Worm (Caenorhabditis elegans) whole organism, L4 larva: Measurements from ENCODE around the gene hipr-1.

Experiments used
- F10B5.3 ChIP-seq: sonication (generic microtip); optimal IDR thresholded peaks from 2 replicates; lab custom pipeline; 2016; ENCODE audit warnings: mild to moderate bottlenecking, missing genetic modification characterization, missing compliant biosample characterization
- Y5F2A.4 ChIP-seq: fragments of 200-800 bp; sonication (Bioruptor generic); optimal IDR thresholded peaks from 2 replicates; lab custom pipeline; 2018; ENCODE audit warnings: mild to moderate bottlenecking, missing genetic modification characterization, missing compliant biosample characterization
- Y75B8A.6 ChIP-seq: fragments of 200-800 bp; sonication (Bioruptor generic); IDR thresholded peaks from 2 replicates; pipeline ENCODE4 v1.3.6; 2022; ENCODE audit warnings: missing genetic modification reagents, missing genetic modification characterization, missing compliant biosample characterization
- ZK546.5 ChIP-seq, 2 experiments: sonication (generic microtip); optimal IDR thresholded peaks; 2 replicates each; lab custom pipeline; 2017; ENCODE audit warnings: missing biosample characterization in 2 of 2, missing genetic modification characterization in 2 of 2
- aly-2 ChIP-seq: sonication (generic microtip); optimal IDR thresholded peaks from 2 replicates; lab custom pipeline; 2018; ENCODE audit warnings: missing biosample characterization, missing genetic modification characterization
- attf-4 ChIP-seq: sonication (generic microtip); optimal IDR thresholded peaks from 3 replicates; lab custom pipeline; 2017; ENCODE audit warnings: missing biosample characterization, missing genetic modification characterization
- ceh-20 ChIP-seq: fragments of 200-800 bp; sonication (Bioruptor generic); IDR thresholded peaks from 2 replicates; pipeline ENCODE4 v1.3.6; 2022; ENCODE audit warnings: missing genetic modification reagents, missing genetic modification characterization, missing compliant biosample characterization
- ceh-62 ChIP-seq: sonication (generic microtip); optimal IDR thresholded peaks from 2 replicates; lab custom pipeline; 2017; ENCODE audit warnings: missing biosample characterization, missing genetic modification characterization
- ceh-82 ChIP-seq: sonication (generic microtip); optimal IDR thresholded peaks from 2 replicates; lab custom pipeline; 2017; ENCODE audit warnings: missing biosample characterization, missing genetic modification characterization
- ces-1 ChIP-seq: fragments of 150-350 bp; sonication (generic microtip); optimal IDR thresholded peaks from 4 replicates; lab custom pipeline; 2014; ENCODE audit warnings: missing biosample characterization, missing genetic modification reagents, missing genetic modification characterization
- ctbp-1 ChIP-seq: fragments of 200-800 bp; sonication (Bioruptor generic); IDR thresholded peaks from 2 replicates; pipeline ENCODE4 v1.3.6; 2022; ENCODE audit warnings: missing genetic modification reagents, missing genetic modification characterization, missing compliant biosample characterization
- daf-16 ChIP-seq, 3 experiments: sonication (generic microtip); optimal IDR thresholded peaks; 2 replicates each; lab custom pipeline; 2016 to 2017; ENCODE audit warnings: missing genetic modification characterization in 3 of 3, missing genetic modification reagents in 3 of 3, mild to moderate bottlenecking in 2 of 3, missing compliant biosample characterization in 2 of 3, missing biosample characterization in 1 of 3, moderate library complexity in 1 of 3
- daf-8 ChIP-seq: fragments of 200-800 bp; sonication (Bioruptor generic); IDR thresholded peaks from 2 replicates; pipeline ENCODE4 v1.3.6; 2022; ENCODE audit warnings: missing genetic modification characterization, missing compliant biosample characterization
- dmd-6 ChIP-seq: fragments of 200-800 bp; sonication (Bioruptor generic); IDR thresholded peaks from 2 replicates; pipeline ENCODE4 v1.3.6; 2022; ENCODE audit warnings: missing genetic modification reagents, missing genetic modification characterization, missing compliant biosample characterization
- dmd-8 ChIP-seq: fragments of 200-800 bp; sonication (Bioruptor generic); IDR thresholded peaks from 2 replicates; pipeline ENCODE4 v1.3.6; 2022; ENCODE audit warnings: missing genetic modification characterization, missing compliant biosample characterization
- dve-1 ChIP-seq: sonication (generic microtip); optimal IDR thresholded peaks from 2 replicates; lab custom pipeline; 2017; ENCODE audit warnings: antibody characterized with exemption, mild to moderate bottlenecking, missing genetic modification characterization, missing compliant biosample characterization; ENCODE audit not compliant: insufficient read depth
- fkh-10 ChIP-seq: fragments of 150-350 bp; optimal IDR thresholded peaks from 2 replicates; lab custom pipeline; 2014; ENCODE audit warnings: missing biosample characterization, missing genetic modification reagents, missing genetic modification characterization
- fos-1 ChIP-seq: fragments of 150-350 bp; optimal IDR thresholded peaks from 2 replicates; lab custom pipeline; 2014; ENCODE audit warnings: missing biosample characterization, missing genetic modification characterization
- gei-8 ChIP-seq: fragments of 200-800 bp; sonication (Bioruptor generic); optimal IDR thresholded peaks from 2 replicates; lab custom pipeline; 2018; ENCODE audit warnings: mild to moderate bottlenecking, missing genetic modification characterization, missing compliant biosample characterization
- hif-1 ChIP-seq, 2 experiments: sonication (generic microtip); optimal IDR thresholded peaks; 2 replicates each; lab custom pipeline; 2016 to 2017; ENCODE audit warnings: missing compliant biosample characterization in 2 of 2, missing genetic modification characterization in 2 of 2, missing genetic modification reagents in 2 of 2, missing genotype in 2 of 2, mild to moderate bottlenecking in 1 of 2
- hlh-11 ChIP-seq: fragments of 200-800 bp; sonication (Bioruptor generic); optimal IDR thresholded peaks from 2 replicates; lab custom pipeline; 2018; ENCODE audit warnings: mild to moderate bottlenecking, missing genetic modification characterization, missing compliant biosample characterization
- hmg-1.1 ChIP-seq: fragments of 200-800 bp; sonication (Bioruptor generic); IDR thresholded peaks from 2 replicates; pipeline ENCODE4 v1.3.6; 2022; ENCODE audit warnings: missing genetic modification reagents, missing genetic modification characterization, missing compliant biosample characterization
- jun-1 ChIP-seq: fragments of 150-350 bp; optimal IDR thresholded peaks from 2 replicates; lab custom pipeline; 2014; ENCODE audit warnings: missing biosample characterization, missing genetic modification reagents, missing genetic modification characterization
- lim-7 ChIP-seq: fragments of 200-800 bp; sonication (Bioruptor generic); IDR thresholded peaks from 2 replicates; pipeline ENCODE4 v1.3.6; 2022; ENCODE audit warnings: missing genetic modification characterization, missing compliant biosample characterization
- lin-1 ChIP-seq: fragments of 200-800 bp; sonication (Bioruptor generic); IDR thresholded peaks from 2 replicates; pipeline ENCODE4 v1.3.6; 2022; ENCODE audit warnings: missing genetic modification reagents, missing genetic modification characterization, missing compliant biosample characterization
- lin-13 ChIP-seq: fragments of 150-350 bp; optimal IDR thresholded peaks from 2 replicates; lab custom pipeline; 2014; ENCODE audit warnings: missing biosample characterization, missing genetic modification reagents, missing genetic modification characterization
- lin-15B ChIP-seq: fragments of 150-350 bp; sonication (generic microtip); optimal IDR thresholded peaks from 3 replicates; lab custom pipeline; 2014; ENCODE audit warnings: missing biosample characterization, missing genetic modification characterization
- lin-39 ChIP-seq: fragments of 150-350 bp; optimal IDR thresholded peaks from 2 replicates; lab custom pipeline; 2014; ENCODE audit warnings: missing biosample characterization, missing genetic modification reagents, missing genetic modification characterization
- lsy-2 ChIP-seq, 2 experiments: fragments of 150-350 bp in 1 of 2; sonication (generic microtip) in 1 of 2; optimal IDR thresholded peaks; 2 replicates each; lab custom pipeline; 2014 to 2017; ENCODE audit warnings: missing biosample characterization in 2 of 2, missing genetic modification characterization in 2 of 2
- madf-5 ChIP-seq, 2 experiments: fragments of 200-800 bp; sonication (Bioruptor generic); IDR thresholded peaks; 2 replicates each; pipeline ENCODE4 v1.3.6; 2022; ENCODE audit warnings: missing compliant biosample characterization in 2 of 2, missing genetic modification characterization in 2 of 2
- madf-9 ChIP-seq: fragments of 200-800 bp; sonication (Bioruptor generic); conservative IDR thresholded peaks from 2 replicates; pipeline ENCODE4 v1.3.6; 2022; ENCODE audit warnings: missing genetic modification reagents, missing genetic modification characterization, missing compliant biosample characterization
- mdt-29 ChIP-seq: fragments of 200-800 bp; sonication (Bioruptor generic); IDR thresholded peaks from 2 replicates; pipeline ENCODE4 v1.3.6; 2022; ENCODE audit warnings: missing genetic modification reagents, missing genetic modification characterization, missing compliant biosample characterization
- mep-1 ChIP-seq: fragments of 150-350 bp; sonication (generic microtip); optimal IDR thresholded peaks from 3 replicates; lab custom pipeline; 2014; ENCODE audit warnings: missing biosample characterization, missing genetic modification characterization
- mxl-3 ChIP-seq: fragments of 200-800 bp; sonication (Bioruptor generic); optimal IDR thresholded peaks from 2 replicates; lab custom pipeline; 2018; ENCODE audit warnings: mild to moderate bottlenecking, missing genetic modification characterization, missing compliant biosample characterization
- nhr-102 ChIP-seq: sonication (generic microtip); optimal IDR thresholded peaks from 2 replicates; lab custom pipeline; 2016; ENCODE audit warnings: mild to moderate bottlenecking, missing genetic modification characterization, moderate library complexity, missing compliant biosample characterization
- nhr-11 ChIP-seq: fragments of 150-350 bp; optimal IDR thresholded peaks from 2 replicates; lab custom pipeline; 2014; ENCODE audit warnings: missing biosample characterization, missing genetic modification characterization
- nhr-111 ChIP-seq: fragments of 200-800 bp; sonication (Bioruptor generic); optimal IDR thresholded peaks from 2 replicates; lab custom pipeline; 2018; ENCODE audit warnings: mild to moderate bottlenecking, missing genetic modification characterization, missing compliant biosample characterization
- nhr-41 ChIP-seq: fragments of 200-800 bp; sonication (Bioruptor generic); IDR thresholded peaks from 2 replicates; pipeline ENCODE4 v1.3.6; 2022; ENCODE audit warnings: missing genetic modification reagents, missing genetic modification characterization, missing compliant biosample characterization
- nhr-42 ChIP-seq: fragments of 200-800 bp; sonication (Bioruptor generic); IDR thresholded peaks from 2 replicates; pipeline ENCODE4 v1.3.6; 2022; ENCODE audit warnings: missing genetic modification characterization, missing compliant biosample characterization
- rbr-2 ChIP-seq: sonication (generic microtip); optimal IDR thresholded peaks from 2 replicates; lab custom pipeline; 2016; ENCODE audit warnings: missing genotype, missing genetic modification characterization, missing compliant biosample characterization
- spr-3 ChIP-seq: fragments of 200-800 bp; sonication (Bioruptor generic); optimal IDR thresholded peaks from 2 replicates; lab custom pipeline; 2018; ENCODE audit warnings: mild to moderate bottlenecking, missing genetic modification characterization, missing compliant biosample characterization
- tra-1 ChIP-seq: fragments of 200-800 bp; sonication (Bioruptor generic); IDR thresholded peaks from 2 replicates; pipeline ENCODE4 v1.3.6; 2022; ENCODE audit warnings: missing genetic modification reagents, missing genetic modification characterization, missing compliant biosample characterization
- unc-39 ChIP-seq: sonication (generic microtip); optimal IDR thresholded peaks from 2 replicates; lab custom pipeline; 2017; ENCODE audit warnings: missing biosample characterization, missing genetic modification characterization
- ztf-11 ChIP-seq: fragments of 150-350 bp; optimal IDR thresholded peaks from 2 replicates; lab custom pipeline; 2014; ENCODE audit warnings: missing biosample characterization, missing genetic modification characterization

The hipr-1 gene

DNA sequence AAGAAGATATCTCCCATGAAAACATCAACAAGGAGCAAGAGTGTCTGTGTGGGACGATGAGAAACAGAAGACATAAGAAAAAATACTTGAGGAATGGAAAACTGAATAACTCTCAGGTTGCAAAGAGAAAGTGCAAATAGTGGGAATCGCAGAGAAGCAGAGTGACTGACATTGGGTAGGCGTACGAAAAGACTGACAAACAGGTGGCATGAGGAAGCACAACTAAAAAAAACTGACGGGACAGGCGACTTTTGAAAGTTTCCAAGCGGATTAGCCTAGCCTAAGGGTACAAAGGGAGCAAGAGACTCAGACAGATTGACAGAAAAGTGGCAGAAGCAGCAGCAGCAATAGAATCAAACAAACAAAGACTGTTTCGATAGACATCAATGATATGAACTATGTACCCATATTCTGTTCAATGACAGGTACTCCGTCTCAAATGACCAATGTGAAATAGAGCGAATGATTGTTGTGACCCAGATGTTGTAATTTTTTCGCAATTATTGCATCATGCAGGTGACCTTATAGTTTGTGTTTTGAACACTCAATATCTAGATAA is 14.4 kb downstream of the hipr-1 start (continued):
- TF ChIP-seq mep-1 (peak; percentile 41), dmd-6 (GFP tag; lab: Robert Waterston, UW) (peak; percentile 79), nhr-41 (no peak), ZK546.5 (tag; optimal IDR thresholded peaks at IDR 0.05; lab: Kevin White, UChicago) (no peak)

ce11 chrIII:8737391-8737790 is 17.4 kb downstream of the hipr-1 start:
- TF ChIP-seq hlh-11 (tag; lab: Kevin White, UChicago): no peak
- peak; percentile 31 for TF ChIP-seq fkh-10

- TF ChIP-seq nhr-102 (tag; lab: Kevin White, UChicago) (no peak), lin-13 (GFP tag; lab: Kevin White, UChicago) (no peak), tra-1 (GFP tag; lab: Robert Waterston, UW) (no peak), daf-16 (GFP tag; optimal IDR thresholded peaks at IDR 0.05; lab: Kevin White, UChicago) (no peak), daf-16 (tag; optimal IDR thresholded peaks at IDR 0.05; lab: Kevin White, UChicago) (no peak), spr-3 (GFP tag; lab: Kevin White, UChicago) (no peak), ces-1 (GFP tag; lab: Kevin White, UChicago) (no peak)
Measured at ce11 chrIII:8738289-8738688, 18.3 kb downstream of the hipr-1 start.

- TF ChIP-seq ceh-20 (GFP tag; lab: Robert Waterston, UW): peak; percentile 29; the same call in 1 of the 2 replicates
- peak in 1 of 2 experiments; percentile 72 for TF ChIP-seq lsy-2 (tag; optimal IDR thresholded peaks at IDR 0.05; lab: Kevin White, UChicago)
- no peak for TF ChIP-seq ceh-82 (tag; lab: Kevin White, UChicago)
- TF ChIP-seq lin-1 (GFP tag; lab: Robert Waterston, UW): peak; percentile 77
- no peak for TF ChIP-seq spr-3 (GFP tag; lab: Kevin White, UChicago)
- no peak for TF ChIP-seq hif-1 (tag; optimal IDR thresholded peaks at IDR 0.05; lab: Kevin White, UChicago)
- no peak for TF ChIP-seq ztf-11 (tag; lab: Kevin White, UChicago)
- TF ChIP-seq hlh-11 (tag; lab: Kevin White, UChicago): peak; percentile 91
- no peak for TF ChIP-seq nhr-111 (GFP tag; lab: Kevin White, UChicago)
- peak; percentile 95 for TF ChIP-seq dve-1
- no peak for TF ChIP-seq fkh-10
- no peak for TF ChIP-seq ctbp-1 (GFP tag; lab: Robert Waterston, UW)
- TF ChIP-seq madf-9 (GFP tag; lab: Robert Waterston, UW): no peak
- no peak for TF ChIP-seq fos-1 (tag; lab: Kevin White, UChicago)
- peak; percentile 75 for TF ChIP-seq gei-8
- no peak for TF ChIP-seq daf-8 (GFP tag; lab: Robert Waterston, UW)
- TF ChIP-seq Y5F2A.4 (GFP tag; lab: Kevin White, UChicago): no peak
- no peak for TF ChIP-seq hmg-1.1 (GFP tag; lab: Robert Waterston, UW)
- TF ChIP-seq unc-39 (tag; lab: Kevin White, UChicago): no peak
- TF ChIP-seq lin-39: no peak
- no peak for TF ChIP-seq rbr-2 (tag; lab: Kevin White, UChicago)
- no peak for TF ChIP-seq attf-4 (tag; lab: Kevin White, UChicago)
- no peak for TF ChIP-seq jun-1
- TF ChIP-seq ceh-62 (tag; lab: Kevin White, UChicago): no peak
- TF ChIP-seq daf-16 (GFP tag; optimal IDR thresholded peaks at IDR 0.05; lab: Kevin White, UChicago): no peak
- peak; percentile 31 for TF ChIP-seq daf-16 (tag; optimal IDR thresholded peaks at IDR 0.05; lab: Kevin White, UChicago)
- no peak for TF ChIP-seq lim-7 (GFP tag; lab: Robert Waterston, UW)
- peak; percentile 96 for TF ChIP-seq dmd-6 (GFP tag; lab: Robert Waterston, UW)
- TF ChIP-seq lin-15B (tag; lab: Kevin White, UChicago): no peak
- no peak for TF ChIP-seq dmd-8 (GFP tag; lab: Robert Waterston, UW)
- TF ChIP-seq mdt-29: no peak
- TF ChIP-seq aly-2 (tag; lab: Kevin White, UChicago): no peak
- TF ChIP-seq nhr-42 (GFP tag; lab: Robert Waterston, UW): no peak
- TF ChIP-seq madf-5 (GFP tag; IDR thresholded peaks at IDR 0.05; lab: Robert Waterston, UW): no peak
- TF ChIP-seq F10B5.3 (tag; lab: Kevin White, UChicago): no peak
- no peak for TF ChIP-seq ces-1 (GFP tag; lab: Kevin White, UChicago)
- no peak for TF ChIP-seq Y75B8A.6 (GFP tag; lab: Robert Waterston, UW)
- peak; percentile 97 for TF ChIP-seq mxl-3 (GFP tag; lab: Kevin White, UChicago)
- no peak for TF ChIP-seq nhr-11 (tag; lab: Kevin White, UChicago)
Measured at ce11 chrIII:8739126-8739525, 19.1 kb downstream of the hipr-1 start.
